Worm (Caenorhabditis elegans) whole organism, L4/young adult: ENCODE measurements around the gene T11F9.22.

Source experiments
- W03F9.2 ChIP-seq: fragments of 150-350 bp; optimal IDR thresholded peaks from 2 replicates; lab custom pipeline; 2014; ENCODE audit warnings: missing biosample characterization, missing genetic modification characterization
- him-1 ChIP-seq: sonication (generic microtip); optimal IDR thresholded peaks from 2 replicates; lab custom pipeline; 2016; ENCODE audit warnings: missing genotype, missing genetic modification reagents, missing genetic modification characterization, missing compliant biosample characterization

DNA sequence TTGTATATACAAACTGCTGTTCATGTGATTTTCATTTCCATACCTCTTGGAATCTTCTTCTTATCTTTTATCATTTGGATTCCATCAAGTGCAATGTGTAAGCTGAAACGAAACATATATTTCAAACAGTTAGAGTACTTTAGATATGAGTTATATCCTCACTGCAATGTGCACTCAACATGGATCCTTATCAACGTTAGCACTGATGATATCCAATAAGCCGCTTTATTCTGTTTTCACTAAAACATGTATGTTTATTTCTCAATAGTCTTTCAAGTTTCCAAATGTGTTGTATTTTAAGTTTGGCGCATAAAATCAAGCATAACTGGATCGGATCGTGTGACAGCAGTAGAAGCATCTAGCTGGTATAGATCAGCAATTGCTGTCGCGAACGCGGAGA lies 7.2 kb downstream of the T11F9.22 start, which contains the start of gene T11F9.10:
- no peak for TF ChIP-seq W03F9.2 (tag; lab: Kevin White, UChicago)
- no peak for TF ChIP-seq him-1 (tag; lab: Kevin White, UChicago)
